Worm (Caenorhabditis elegans) whole organism, dauer: ENCODE data around the gene F10G7.5.
"Not testable (repeated sequence)": the region's sequence is repeated elsewhere in the genome, so short reads cannot be mapped to it uniquely, and the experiment has no call there.

ENCODE experiments used
- unc-62 ChIP-seq: sonication (generic microtip); optimal IDR thresholded peaks from 2 replicates; lab custom pipeline; 2017; ENCODE audit warnings: missing biosample characterization, missing genetic modification reagents, missing genetic modification characterization

Gene F10G7.5

DNA sequence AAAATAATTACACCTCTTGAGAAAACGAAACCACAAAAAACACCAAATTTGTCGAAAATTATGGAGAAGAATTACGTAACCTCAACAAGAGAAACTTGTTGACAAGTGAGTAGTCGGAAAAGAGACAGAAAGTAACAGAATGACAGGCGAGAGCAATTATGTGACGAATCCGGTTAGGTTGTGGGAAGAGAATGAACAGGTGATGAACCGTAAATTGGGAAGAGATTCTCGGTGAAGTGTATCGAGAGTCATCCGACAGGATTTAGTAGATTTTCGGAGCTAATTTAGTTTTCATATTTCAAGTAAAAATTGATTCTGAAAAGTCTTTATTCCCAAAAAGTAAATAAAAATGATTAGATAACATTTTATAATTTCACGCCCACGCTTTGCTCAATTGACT, 11.8 kb upstream of the F10G7.5 start, which contains the start of gene T05A7.7:
Gene T05A7.7, minus strand, starts transcription at position 101 of the 400 bp plus-strand sequence.
- no peak for TF ChIP-seq unc-62 (GFP tag; lab: Kevin White, UChicago)

DNA sequence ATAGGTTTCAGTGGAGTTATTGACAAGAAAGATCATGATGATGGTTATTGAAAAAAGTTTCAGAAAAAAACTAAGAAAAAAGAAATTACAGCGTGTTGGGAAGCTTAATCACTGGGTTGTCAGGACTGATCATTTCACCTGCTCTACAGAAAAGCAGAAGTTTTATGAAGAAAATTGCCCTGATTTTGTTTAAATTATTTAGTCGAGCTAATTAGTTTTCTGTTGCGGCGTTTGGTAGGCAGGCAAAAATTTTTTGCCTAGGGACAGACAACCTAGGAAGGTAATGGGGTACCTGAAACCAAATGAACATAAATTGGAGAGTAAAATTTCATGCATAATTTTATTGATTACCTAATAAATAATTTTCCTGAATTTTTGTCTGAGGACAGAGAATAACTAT, 9.5 kb upstream of the F10G7.5 start, which contains the start of gene sre-40:
Gene sre-40, minus strand, starts transcription at position 101 of the 400 bp plus-strand sequence.
- no peak for TF ChIP-seq unc-62 (GFP tag; lab: Kevin White, UChicago)

DNA sequence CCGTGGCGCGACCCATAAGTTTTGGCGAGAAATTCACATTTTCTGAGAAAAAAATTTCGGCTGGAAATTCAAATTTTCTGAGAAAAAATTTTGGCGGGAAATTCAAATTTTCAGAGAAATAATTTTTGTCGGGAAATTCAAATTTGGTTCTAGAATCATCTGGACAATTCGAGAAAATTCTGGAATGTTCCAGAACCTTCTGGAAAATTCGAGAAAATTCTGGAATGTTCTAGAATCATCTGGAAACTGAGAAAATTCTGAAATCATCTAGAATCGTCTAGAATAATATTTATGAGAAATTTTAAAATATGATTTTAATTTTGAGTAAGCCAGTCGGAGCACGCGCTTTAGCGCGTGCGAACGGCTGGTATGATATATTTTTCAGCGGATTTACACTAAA, 8.4 kb upstream of the F10G7.5 start:
- TF ChIP-seq unc-62 (GFP tag; lab: Kevin White, UChicago) = no peak

DNA sequence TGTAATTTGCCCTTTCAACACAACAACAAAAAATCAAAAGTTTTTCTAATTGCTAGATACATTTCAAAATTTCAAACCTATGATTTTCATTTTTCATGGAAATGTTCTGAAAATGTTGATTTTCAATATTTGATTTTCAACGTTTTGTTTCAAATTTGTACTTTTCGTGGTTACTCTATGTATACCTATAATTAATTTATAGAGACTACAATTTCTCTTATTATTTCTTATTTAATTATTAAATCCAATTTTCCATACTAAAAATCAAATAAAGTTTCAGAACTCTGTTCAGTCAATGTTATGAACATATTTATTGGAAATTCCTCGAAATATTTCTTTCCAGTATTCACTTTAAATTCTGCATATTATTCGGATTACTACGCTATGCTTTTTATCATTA, 6.3 kb upstream of the F10G7.5 start, which contains the start of gene sre-39:
Gene sre-39, plus strand, starts transcription at position 301 of the 400 bp plus-strand sequence.
- no peak for TF ChIP-seq unc-62 (GFP tag; lab: Kevin White, UChicago)

DNA sequence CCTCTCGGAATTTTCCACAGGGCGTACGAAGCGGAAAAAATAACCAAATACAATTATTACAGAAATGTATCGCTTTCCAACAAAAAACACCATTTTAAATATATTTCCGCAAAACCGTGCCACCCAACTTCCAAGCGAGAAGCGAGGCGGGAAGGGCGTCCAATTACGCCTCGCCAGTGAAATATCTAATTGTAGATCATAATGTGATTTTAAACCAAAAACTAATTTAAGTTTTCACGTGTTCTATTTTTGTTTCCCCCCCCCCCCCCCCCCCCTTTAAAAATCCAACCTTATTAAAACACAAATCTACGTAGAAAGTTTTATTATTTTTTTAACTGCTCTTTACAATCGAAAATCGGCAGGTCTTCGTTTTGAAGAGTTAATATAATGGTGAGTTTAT, 3.7 kb upstream of the F10G7.5 start, which contains the start of gene F10G7.12:
Gene F10G7.12, plus strand, starts transcription at position 301 of the 400 bp plus-strand sequence.
- TF ChIP-seq unc-62 (GFP tag; lab: Kevin White, UChicago) = no peak

- TF ChIP-seq unc-62 (GFP tag; lab: Kevin White, UChicago) = no peak
Measured at ce11 chrII:4696055-4696454, 2.8 kb downstream of the F10G7.5 start.

DNA sequence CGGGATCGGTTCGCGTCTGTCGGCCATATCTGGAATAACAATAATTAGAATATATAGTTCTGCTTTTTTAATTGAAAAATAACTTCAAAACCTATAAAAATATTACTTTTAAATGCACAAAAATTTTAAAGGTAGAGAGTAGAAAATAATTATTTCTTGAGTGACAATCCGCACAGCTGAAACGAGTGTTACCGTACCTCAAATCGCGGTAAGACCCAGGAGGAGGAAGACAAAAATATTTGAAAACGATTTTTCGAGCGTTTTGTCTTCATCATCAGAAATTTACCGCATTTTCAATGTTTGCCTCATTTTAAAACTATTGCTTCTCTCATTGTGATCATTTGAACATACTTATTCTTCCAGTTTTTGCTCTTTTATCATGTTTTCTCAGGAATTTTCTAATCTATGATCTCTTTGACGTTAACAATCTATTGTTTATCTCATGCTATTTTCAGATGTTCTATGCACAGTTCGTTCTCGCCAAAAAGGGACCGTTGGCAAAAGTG, 5.1 kb downstream of the F10G7.5 start, which contains the start of the genes rpn-5 and scc-1:
Gene rpn-5, minus strand, starts transcription at position 162 of the 506 bp plus-strand sequence.
Gene scc-1, plus strand, starts transcription at position 456 of the 506 bp plus-strand sequence.
- TF ChIP-seq unc-62 (GFP tag; lab: Kevin White, UChicago) = no peak

DNA sequence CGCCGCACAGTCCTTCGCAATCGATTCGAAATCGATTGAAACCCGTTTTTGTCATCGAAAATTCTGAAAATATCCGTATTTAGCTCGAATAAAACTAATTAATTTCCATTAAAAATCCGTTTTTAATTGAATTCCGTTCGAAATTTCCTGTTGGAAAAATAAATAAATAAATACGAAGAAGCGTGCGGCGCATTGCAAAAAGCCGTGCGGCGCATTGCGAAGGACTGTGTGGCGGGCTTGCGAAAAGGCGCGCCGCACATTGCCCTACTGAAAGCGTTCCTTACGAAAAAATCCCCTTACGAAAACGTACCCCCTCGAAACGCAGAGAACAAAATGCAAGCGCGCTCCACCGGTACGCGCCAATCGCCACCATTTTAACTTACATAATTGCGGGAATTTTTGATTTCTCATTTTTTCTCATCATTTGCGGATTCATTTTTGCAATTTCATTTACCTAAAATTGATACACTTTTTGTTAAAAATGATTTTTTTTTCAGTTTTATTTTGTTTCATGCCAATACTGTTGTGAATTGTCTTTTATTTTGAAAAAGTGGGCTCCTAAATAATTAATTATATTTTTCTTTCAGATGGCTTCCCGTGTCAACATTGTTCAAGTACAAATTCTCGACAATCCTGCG, 8.4 kb downstream of the F10G7.5 start, which contains the start of gene unc-85:
Gene unc-85, plus strand, starts transcription at position 588 of the 638 bp plus-strand sequence.
- TF ChIP-seq unc-62 (GFP tag; lab: Kevin White, UChicago) = not testable (repeated sequence)

DNA sequence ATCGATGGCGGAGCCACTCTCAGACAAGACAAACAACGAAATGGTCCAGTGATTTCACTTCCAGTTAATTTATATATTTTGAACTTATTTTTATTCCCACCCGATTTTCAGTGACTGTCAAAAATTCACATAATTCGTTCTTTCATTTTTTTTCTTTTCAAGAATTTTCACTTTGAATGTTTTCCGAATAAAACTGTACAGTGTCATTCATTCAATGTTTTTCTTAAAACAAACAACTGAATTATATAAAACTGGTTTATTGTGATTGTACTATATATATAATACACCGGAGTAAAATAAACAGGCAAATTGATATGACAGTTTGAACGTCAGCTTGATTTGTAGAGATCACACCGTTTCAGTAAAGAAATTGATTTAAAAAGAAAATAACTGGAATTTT, 9.8 kb downstream of the F10G7.5 start:
- no peak for TF ChIP-seq unc-62 (GFP tag; lab: Kevin White, UChicago)

ce11 chrII:4706359-4706871, 13.2 kb downstream of the F10G7.5 start, which contains the start of the genes F10G7.9 and tsn-1:
F10G7.9 (minus strand) TSS chrII:4706485.
tsn-1 (plus strand) TSS chrII:4706821.
- no peak for TF ChIP-seq unc-62 (GFP tag; lab: Kevin White, UChicago)

DNA sequence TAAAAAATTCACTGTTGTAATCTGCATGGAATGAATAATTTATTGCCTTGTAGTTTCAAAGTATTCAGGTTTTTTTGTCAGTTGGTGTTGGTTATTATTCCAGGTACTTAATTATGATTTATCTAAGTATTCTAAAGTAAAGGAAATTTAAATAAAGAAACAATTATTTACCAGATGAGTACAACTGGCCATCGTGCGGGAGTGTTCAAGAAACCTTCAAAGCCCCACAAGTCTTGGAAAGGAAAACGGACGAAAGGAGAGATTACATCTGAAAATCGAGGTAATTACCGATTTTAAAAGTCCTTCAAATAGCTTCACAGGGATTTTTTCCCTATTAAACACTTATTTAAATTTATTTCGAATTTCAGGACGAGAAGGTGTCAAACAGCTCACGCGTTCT, 16.9 kb downstream of the F10G7.5 start, which contains the start of gene tag-151:
Gene tag-151, plus strand, starts transcription at position 158 of the 400 bp plus-strand sequence.
- no peak for TF ChIP-seq unc-62 (GFP tag; lab: Kevin White, UChicago)

- no peak for TF ChIP-seq unc-62 (GFP tag; lab: Kevin White, UChicago)
Measured at ce11 chrII:4710813-4711212, 17.6 kb downstream of the F10G7.5 start.

DNA sequence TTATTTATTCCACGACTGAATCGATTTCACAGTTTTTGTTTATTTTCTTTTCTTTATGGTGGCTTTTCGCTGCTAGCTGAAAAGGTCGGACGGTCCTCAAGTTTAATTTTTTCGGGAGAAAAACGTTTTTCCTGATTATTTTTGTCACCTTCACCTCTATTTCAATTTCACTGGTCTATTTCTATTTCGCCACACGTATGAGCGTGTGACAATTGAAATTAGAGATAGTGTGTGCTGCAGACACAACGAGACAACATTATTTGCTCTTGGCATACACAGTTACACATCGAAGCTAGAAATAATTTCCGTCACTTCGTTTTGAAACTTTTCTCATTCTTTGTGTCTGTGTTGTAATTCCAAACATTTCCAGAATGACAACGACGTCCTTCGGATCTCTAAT, 22.5 kb downstream of the F10G7.5 start, which contains the start of gene F41C3.8:
Gene F41C3.8, plus strand, starts transcription at position 371 of the 400 bp plus-strand sequence.
- TF ChIP-seq unc-62 (GFP tag; lab: Kevin White, UChicago) = no peak

- no peak for TF ChIP-seq unc-62 (GFP tag; lab: Kevin White, UChicago)
Measured at ce11 chrII:4726120-4726519, 32.9 kb downstream of the F10G7.5 start, which contains the start of gene F10G7.10. F10G7.10 (minus strand) TSS chrII:4726264.

DNA sequence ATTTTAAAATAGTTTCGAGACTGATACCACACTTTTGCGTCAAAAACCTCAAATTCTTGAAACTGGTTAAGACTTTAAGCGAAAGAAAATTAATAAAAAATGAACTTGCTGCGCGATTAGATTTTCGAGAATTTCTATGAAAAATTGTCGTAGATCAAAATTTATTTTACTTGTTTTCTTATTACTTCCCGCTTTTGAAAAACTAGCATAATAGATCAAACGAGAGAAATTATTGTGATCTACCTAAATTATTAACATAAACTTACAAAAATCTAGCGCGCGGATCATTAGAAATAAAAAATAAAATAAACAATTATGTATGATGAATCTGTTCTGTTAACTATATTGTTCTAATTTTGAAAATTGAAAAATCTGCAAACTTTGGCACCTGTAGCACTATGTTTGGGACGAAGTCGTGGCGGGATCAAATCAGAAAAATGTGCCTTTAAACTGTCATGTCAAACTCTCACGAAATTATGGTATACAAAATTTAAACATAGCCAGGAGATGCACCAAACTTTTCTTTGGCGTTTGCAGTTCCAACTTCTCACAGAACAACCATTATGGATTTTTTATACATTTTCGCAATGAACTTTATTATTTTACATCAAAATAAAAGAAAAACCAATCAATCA, 33.7 kb downstream of the F10G7.5 start:
- no peak for TF ChIP-seq unc-62 (GFP tag; lab: Kevin White, UChicago)
